Worm (Caenorhabditis elegans) whole organism, L2 larva: ENCODE results near the gene Y116A8C.19.
"Not testable (repeated sequence)": the region's sequence is repeated elsewhere in the genome, so short reads cannot be mapped to it uniquely, and the experiment has no call there.

Experiments used
- ama-1 ChIP-seq: fragments of 150-350 bp; optimal IDR thresholded peaks from 2 replicates; lab custom pipeline; 2018; ENCODE audit warnings: inconsistent platforms
- blmp-1 ChIP-seq: sonication (generic microtip); optimal IDR thresholded peaks from 2 replicates; lab custom pipeline; 2017; ENCODE audit warnings: missing genetic modification characterization, mild to moderate bottlenecking, missing compliant biosample characterization, antibody characterized with exemption, moderate library complexity; ENCODE audit not compliant: insufficient read depth
- dmd-4 ChIP-seq: sonication (generic microtip); optimal IDR thresholded peaks from 2 replicates; lab custom pipeline; 2017; ENCODE audit warnings: missing biosample characterization, missing genetic modification characterization
- fos-1 ChIP-seq: fragments of 150-350 bp; optimal IDR thresholded peaks from 2 replicates; lab custom pipeline; 2014; ENCODE audit warnings: missing biosample characterization, missing genetic modification characterization
- gmeb-1 ChIP-seq: fragments of 150-350 bp; optimal IDR thresholded peaks from 2 replicates; lab custom pipeline; 2014; ENCODE audit warnings: missing biosample characterization, missing genetic modification characterization
- lin-39 ChIP-seq: fragments of 150-350 bp; optimal IDR thresholded peaks from 2 replicates; lab custom pipeline; 2014; ENCODE audit warnings: missing biosample characterization, missing genetic modification reagents, missing genetic modification characterization
- nhr-11 ChIP-seq: fragments of 150-350 bp; optimal IDR thresholded peaks from 2 replicates; lab custom pipeline; 2014; ENCODE audit warnings: missing biosample characterization, missing genetic modification characterization
- nhr-237 ChIP-seq: fragments of 150-350 bp; optimal IDR thresholded peaks from 2 replicates; lab custom pipeline; 2014; ENCODE audit warnings: missing biosample characterization, missing genetic modification characterization
- skn-1 ChIP-seq: sonication (generic microtip); optimal IDR thresholded peaks from 2 replicates; lab custom pipeline; 2017; ENCODE audit warnings: missing biosample characterization, missing genetic modification characterization
- snpc-4 ChIP-seq: fragments of 150-350 bp; optimal IDR thresholded peaks from 2 replicates; lab custom pipeline; 2014; ENCODE audit warnings: missing biosample characterization, missing genetic modification characterization
- zag-1 ChIP-seq: fragments of 150-350 bp; optimal IDR thresholded peaks from 2 replicates; lab custom pipeline; 2014; ENCODE audit warnings: missing biosample characterization, missing genetic modification characterization
- ztf-11 ChIP-seq: sonication (generic microtip); optimal IDR thresholded peaks from 2 replicates; lab custom pipeline; 2017; ENCODE audit warnings: missing biosample characterization, missing genetic modification characterization

DNA sequence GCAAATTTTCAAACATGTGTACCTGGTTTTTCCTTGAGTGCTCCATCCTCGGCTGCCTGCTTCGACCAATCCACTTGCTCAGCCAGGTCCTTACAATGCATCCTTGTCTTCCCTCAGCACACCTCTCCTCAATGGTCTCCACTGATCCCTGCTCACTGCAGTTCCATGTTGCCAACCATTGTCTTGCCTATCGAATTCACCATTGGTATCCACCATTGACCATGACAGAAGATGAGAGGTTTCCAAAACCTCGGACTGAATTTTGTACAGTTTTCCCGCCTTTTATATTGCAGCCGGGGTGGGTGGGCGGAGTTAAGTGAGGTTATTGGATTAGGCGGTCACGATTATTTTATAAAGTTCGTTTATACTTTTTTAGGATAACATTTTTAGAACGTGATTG lies 24.3 kb upstream of the Y116A8C.19 start, which contains the start of gene Y116A8C.467:
- not testable (repeated sequence) for TF ChIP-seq gmeb-1 (tag; lab: Kevin White, UChicago); ztf-11 (tag; lab: Kevin White, UChicago); ama-1; skn-1 (tag; lab: Kevin White, UChicago); dmd-4 (tag; lab: Kevin White, UChicago); snpc-4 (tag; lab: Kevin White, UChicago); fos-1 (tag; lab: Kevin White, UChicago); lin-39 (tag; lab: Kevin White, UChicago); blmp-1 (tag; lab: Kevin White, UChicago); zag-1 (tag; lab: Kevin White, UChicago); nhr-11 (tag; lab: Kevin White, UChicago); nhr-237 (tag; lab: Kevin White, UChicago)
